Fruit fly (Drosophila melanogaster): ENCODE measurements around the gene CG31038.

DNA sequence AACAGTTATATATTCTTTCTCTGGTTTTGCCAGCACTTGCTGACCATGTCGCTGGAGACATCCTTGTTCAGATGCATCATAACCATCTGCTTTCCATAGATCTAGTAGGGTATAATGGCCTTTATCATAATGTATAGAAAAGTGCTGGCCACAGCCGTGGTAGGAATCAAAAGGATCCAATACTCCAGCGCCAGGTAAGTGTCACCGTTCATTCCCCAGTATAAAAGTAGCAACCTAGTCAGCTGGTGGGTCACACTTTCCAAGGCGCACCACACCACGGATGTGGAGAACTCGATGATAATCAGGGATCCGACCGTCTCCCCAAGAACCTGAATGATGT, 41.2 kb upstream of the CG31038 start, which contains the start of gene Prtl99C:
- TF ChIP-seq CTCF (optimal IDR thresholded peaks at IDR 0.05) (no peak), CG8478 (optimal IDR thresholded peaks at IDR 0.05) (no peak)
